Worm (Caenorhabditis elegans): ENCODE results near the gene klp-18.

Gene klp-18

DNA sequence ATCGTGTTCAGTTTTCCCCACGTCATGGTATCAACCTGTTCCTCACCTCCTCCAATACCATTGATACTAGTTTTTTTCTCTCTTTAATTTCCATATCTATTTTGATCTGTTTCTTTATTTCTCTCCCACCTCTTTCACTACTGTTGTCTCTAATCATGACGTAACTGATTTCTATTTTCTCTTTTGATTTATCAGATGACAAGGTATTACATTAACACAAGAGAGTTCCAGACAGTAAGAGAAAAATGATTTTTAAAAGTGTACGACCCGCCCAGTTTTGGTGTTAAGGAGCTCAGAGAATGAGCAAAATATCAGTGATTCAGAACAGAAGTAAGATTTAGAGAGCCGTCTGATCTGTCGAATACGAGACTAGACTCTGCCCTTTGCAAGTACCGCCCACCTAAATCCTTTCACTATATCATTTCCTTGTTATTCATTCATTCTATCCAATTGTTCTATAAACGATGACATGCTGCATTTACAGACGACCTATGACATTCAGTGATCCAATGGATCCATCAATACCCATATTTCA lies 9.7 kb downstream of the klp-18 start, which contains the start of gene nhr-105 (continued):
- no peak for TF ChIP-seq unc-98 (GFP tag; IDR thresholded peaks at IDR 0.05)
- TF ChIP-seq nhr-11 (tag; optimal IDR thresholded peaks at IDR 0.05): no peak
- no peak for TF ChIP-seq egl-27 (tag; optimal IDR thresholded peaks at IDR 0.05)
- TF ChIP-seq zag-1 (tag; optimal IDR thresholded peaks at IDR 0.05): no peak
- no peak for TF ChIP-seq hlh-17 (GFP tag; optimal IDR thresholded peaks at IDR 0.05; ENCODE audit: borderline replicate concordance)
- TF ChIP-seq lin-13 (GFP tag; optimal IDR thresholded peaks at IDR 0.05): peak; percentile 39
- TF ChIP-seq nhr-237 (tag; optimal IDR thresholded peaks at IDR 0.05): peak; percentile 26
- no peak for TF ChIP-seq nhr-77 (tag; optimal IDR thresholded peaks at IDR 0.05)
- peak in 1 of 2 experiments; percentile 76 for TF ChIP-seq lin-35 (GFP tag; optimal IDR thresholded peaks at IDR 0.05)
- no peak for TF ChIP-seq irx-1 (tag; optimal IDR thresholded peaks at IDR 0.05)
- no peak for TF ChIP-seq ceh-90 (tag; optimal IDR thresholded peaks at IDR 0.05)
- TF ChIP-seq fkh-4 (tag; optimal IDR thresholded peaks at IDR 0.05; ENCODE audit: borderline replicate concordance): no peak
- peak; percentile 25 for TF ChIP-seq skn-1 (tag; optimal IDR thresholded peaks at IDR 0.05)
- TF ChIP-seq ceh-82 (tag; optimal IDR thresholded peaks at IDR 0.05): peak in 1 of 3 experiments; percentile 11
- no peak for TF ChIP-seq sptf-1 (tag; optimal IDR thresholded peaks at IDR 0.05)
- TF ChIP-seq nhr-12 (tag; optimal IDR thresholded peaks at IDR 0.05): no peak
- TF ChIP-seq nhr-20 (tag; optimal IDR thresholded peaks at IDR 0.05): peak; percentile 88
- TF ChIP-seq xbp-1 (tag; optimal IDR thresholded peaks at IDR 0.05): peak; percentile 9
- TF ChIP-seq tbx-2 (tag; optimal IDR thresholded peaks at IDR 0.05): peak; percentile 62
- TF ChIP-seq lir-3 (tag; optimal IDR thresholded peaks at IDR 0.05; ENCODE audit: poor library complexity): peak; percentile 34
- no peak for TF ChIP-seq fkh-10 (GFP tag; optimal IDR thresholded peaks at IDR 0.05)
- no peak for TF ChIP-seq alr-1 (tag; optimal IDR thresholded peaks at IDR 0.05; ENCODE audit: borderline replicate concordance)
- no peak for TF ChIP-seq nhr-28 (tag; optimal IDR thresholded peaks at IDR 0.05)
- no peak for TF ChIP-seq ets-5 (GFP tag; IDR thresholded peaks at IDR 0.05)
- no peak for TF ChIP-seq mef-2 (tag; optimal IDR thresholded peaks at IDR 0.05)
- no peak for TF ChIP-seq pqm-1 (tag; optimal IDR thresholded peaks at IDR 0.05)
- no peak for TF ChIP-seq nhr-84 (tag; optimal IDR thresholded peaks at IDR 0.05)
- TF ChIP-seq ceh-8 (GFP tag; optimal IDR thresholded peaks at IDR 0.05): no peak
- no peak for TF ChIP-seq lin-15B (tag; optimal IDR thresholded peaks at IDR 0.05)
- TF ChIP-seq snu-23 (GFP tag; optimal IDR thresholded peaks at IDR 0.05): peak; percentile 79
- TF ChIP-seq tlp-1 (tag; optimal IDR thresholded peaks at IDR 0.05): no peak
- peak; percentile 44 for TF ChIP-seq mep-1 (tag; optimal IDR thresholded peaks at IDR 0.05)
- TF ChIP-seq C34B4.2 (tag; optimal IDR thresholded peaks at IDR 0.05): no peak
- TF ChIP-seq aly-2 (tag; optimal IDR thresholded peaks at IDR 0.05): no peak
- no peak for TF ChIP-seq unc-130 (tag; optimal IDR thresholded peaks at IDR 0.05)
- TF ChIP-seq sup-37 (GFP tag; optimal IDR thresholded peaks at IDR 0.05): peak; percentile 36
- no peak for TF ChIP-seq unc-30 (tag; optimal IDR thresholded peaks at IDR 0.05)
- TF ChIP-seq dsc-1 (tag; optimal IDR thresholded peaks at IDR 0.05): peak; percentile 82
- TF ChIP-seq Y116A8C.19 (tag; optimal IDR thresholded peaks at IDR 0.05; ENCODE audit: borderline replicate concordance): no peak
- peak in 1 of 2 experiments; percentile 6 for TF ChIP-seq mdl-1 (tag; optimal IDR thresholded peaks at IDR 0.05)
- no peak for TF ChIP-seq zip-4 (GFP tag; optimal IDR thresholded peaks at IDR 0.05)
- TF ChIP-seq hpl-2 (GFP tag; optimal IDR thresholded peaks at IDR 0.05): peak; percentile 22
- TF ChIP-seq nhr-19 (GFP tag; conservative IDR thresholded peaks at IDR 0.05): peak; percentile 86
- peak; percentile 28 for TF ChIP-seq jun-1 (tag; optimal IDR thresholded peaks at IDR 0.05)
- no peak for TF ChIP-seq sox-4 (tag; optimal IDR thresholded peaks at IDR 0.05)
- no peak for TF ChIP-seq ces-1 (GFP tag; optimal IDR thresholded peaks at IDR 0.05)
- peak; percentile 42 for TF ChIP-seq blmp-1 (tag; optimal IDR thresholded peaks at IDR 0.05)
- peak; percentile 38 to 61 for TF ChIP-seq lsy-2 (tag; optimal IDR thresholded peaks at IDR 0.05)
- no peak for TF ChIP-seq pag-3 (tag; optimal IDR thresholded peaks at IDR 0.05; ENCODE audit: borderline replicate concordance, insufficient read depth)
- peak; percentile 73 for TF ChIP-seq grh-1 (GFP tag; IDR thresholded peaks at IDR 0.05)
